Fruit fly (Drosophila melanogaster): Measurements from ENCODE around the gene Cyp313a2.

DNA sequence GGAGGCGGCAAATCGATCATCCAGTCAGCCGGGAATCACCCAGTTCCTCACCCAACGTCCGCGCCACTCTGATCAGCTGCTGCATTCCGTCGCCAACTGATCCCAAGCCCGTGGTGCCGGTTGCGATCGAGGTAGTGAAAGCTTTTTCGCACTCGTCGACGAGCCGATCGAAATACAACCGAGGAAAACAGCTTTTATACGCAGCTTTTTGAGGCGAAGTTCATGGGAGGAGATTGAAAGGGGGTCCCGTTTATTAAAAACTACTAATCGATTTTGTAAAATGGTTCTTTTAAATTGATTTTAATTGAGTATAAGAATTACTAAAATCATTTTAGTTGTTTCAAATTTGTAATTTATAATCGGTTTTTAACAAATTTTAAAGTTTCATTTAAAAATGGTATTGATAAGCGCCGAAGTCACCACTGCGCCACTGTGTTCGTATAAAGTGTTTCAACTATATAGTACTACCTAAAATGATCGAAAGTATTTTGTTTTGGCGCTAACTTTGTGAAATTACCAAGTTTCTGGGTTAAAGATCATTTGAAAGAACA is 15.3 kb downstream of the Cyp313a2 start, which contains the start of gene CG4860:
- no peak for TF ChIP-seq Dll (optimal IDR thresholded peaks at IDR 0.05)
- no peak for TF ChIP-seq pan (optimal IDR thresholded peaks at IDR 0.05)

Data from whole organism.